Fruit fly (Drosophila melanogaster): ENCODE measurements around the gene Rox8.

Gene Rox8

DNA sequence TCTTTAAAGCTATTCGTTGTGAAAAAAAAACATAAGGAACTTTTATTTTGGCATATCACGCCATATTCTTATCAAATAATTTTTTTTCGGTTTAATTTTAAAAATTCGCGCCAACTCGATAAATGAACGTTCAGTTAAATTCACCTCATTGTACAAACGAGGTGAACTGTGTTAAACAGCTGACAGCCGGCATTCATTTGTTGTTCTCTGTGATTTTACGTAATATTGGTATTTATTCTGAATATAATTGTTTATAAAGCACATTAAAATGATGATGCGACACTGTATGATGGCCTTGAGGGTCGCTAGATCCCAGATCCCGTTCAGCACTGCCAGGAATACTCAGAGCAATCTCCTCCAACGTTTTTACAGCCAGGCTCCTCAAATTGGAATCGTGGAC is 6.2 kb upstream of the Rox8 start, which contains the start of gene CG6000:
Gene CG6000 (plus strand): TSS at position 165 of the 400 bp plus-strand sequence.
- TF ChIP-seq CG1621 (tag; optimal IDR thresholded peaks at IDR 0.05) (no peak), CG16779 (tag; optimal IDR thresholded peaks at IDR 0.05) (no peak), lz (GFP tag; optimal IDR thresholded peaks at IDR 0.05) (no peak), OdsH (GFP tag; optimal IDR thresholded peaks at IDR 0.05) (no peak), topi (GFP tag; optimal IDR thresholded peaks at IDR 0.05) (no peak), CG31627 (GFP tag; optimal IDR thresholded peaks at IDR 0.05) (no peak), CG6808 (GFP tag; optimal IDR thresholded peaks at IDR 0.05) (no peak), Met (GFP tag; optimal IDR thresholded peaks at IDR 0.05) (no peak), CG6163 (GFP tag; IDR thresholded peaks at IDR 0.05) (no peak), spab (GFP tag; optimal IDR thresholded peaks at IDR 0.05) (no peak), net (GFP tag; optimal IDR thresholded peaks at IDR 0.05) (no peak), Hr4 (GFP tag; optimal IDR thresholded peaks at IDR 0.05) (no peak)

DNA sequence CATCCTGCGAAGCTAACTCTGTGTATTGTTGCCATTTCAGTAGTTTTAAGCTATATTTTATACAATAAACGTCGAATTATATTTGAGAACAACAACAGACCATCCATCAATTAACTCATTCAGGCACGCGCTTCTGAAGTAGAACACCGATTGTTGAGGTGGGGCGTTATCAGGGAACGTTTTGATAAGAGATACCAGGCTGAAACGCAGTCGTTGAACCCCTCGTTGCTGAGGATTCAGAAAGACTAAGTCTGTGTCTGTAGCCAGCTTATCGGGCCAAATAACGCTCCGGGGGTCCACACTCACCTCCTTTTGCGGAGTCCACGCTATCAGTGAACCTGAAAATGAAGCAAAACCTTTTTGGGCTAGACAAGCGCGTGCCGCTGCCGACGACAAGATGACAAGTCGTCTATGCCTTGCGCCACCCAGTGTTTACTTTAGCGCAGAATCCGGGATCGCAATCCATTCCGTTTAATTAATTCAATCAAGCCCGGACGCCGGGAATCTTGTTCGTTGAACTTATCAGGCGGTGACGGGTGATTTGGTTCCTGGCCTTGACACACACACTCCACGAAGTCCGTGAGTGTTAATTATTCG is 5.5 kb upstream of the Rox8 start:
- peak; percentile 99 for TF ChIP-seq svp (GFP tag)
- no peak for TF ChIP-seq Blimp-1 (GFP tag; optimal IDR thresholded peaks at IDR 0.05)
- no peak for TF ChIP-seq Hr4 (GFP tag; optimal IDR thresholded peaks at IDR 0.05)
- peak; percentile 55 for TF ChIP-seq Eip93F (GFP tag; optimal IDR thresholded peaks at IDR 0.05)
- TF ChIP-seq Sox14 (GFP tag; optimal IDR thresholded peaks at IDR 0.05) = no peak
- peak; percentile 55 for TF ChIP-seq vri (GFP tag; optimal IDR thresholded peaks at IDR 0.05)
- TF ChIP-seq dsx (GFP tag; optimal IDR thresholded peaks at IDR 0.05; ENCODE audit: poor library complexity, severe bottlenecking) = no peak
- no peak for TF ChIP-seq eg (GFP tag; IDR thresholded peaks at IDR 0.05)

DNA sequence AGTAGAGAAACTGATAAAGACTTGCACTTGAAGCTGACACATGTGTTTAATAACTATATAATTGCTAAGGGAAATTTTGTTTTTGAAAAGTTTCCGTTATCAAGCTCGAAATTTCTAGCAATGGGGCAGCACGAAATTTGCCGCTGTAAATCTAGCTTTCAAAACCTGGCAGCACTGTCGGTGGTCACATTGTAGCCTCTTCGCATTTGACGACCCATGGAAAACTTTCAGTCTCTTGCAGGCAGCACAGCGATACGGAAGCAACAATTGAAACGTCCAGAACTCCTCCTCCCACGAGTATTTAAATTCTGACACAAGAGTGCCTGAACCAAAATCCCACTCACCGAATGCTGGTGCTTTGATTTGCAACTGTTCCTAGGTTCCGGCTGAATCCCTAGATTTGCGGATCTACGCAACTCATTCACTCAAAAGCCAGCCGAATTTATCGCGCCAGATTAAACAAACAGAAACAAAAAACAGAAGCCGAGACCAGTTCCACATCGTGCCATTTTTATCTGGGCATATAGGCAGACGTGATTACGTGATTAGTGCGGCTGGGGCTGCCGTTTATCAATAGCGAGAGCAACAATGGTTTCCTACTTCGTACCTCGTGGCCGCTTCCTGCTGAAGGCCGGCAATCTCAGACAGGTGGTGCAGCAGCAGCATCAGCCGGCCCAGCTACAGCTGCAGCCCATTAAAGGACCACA is 3.5 kb upstream of the Rox8 start:
- TF ChIP-seq CG8119 (GFP tag; IDR thresholded peaks at IDR 0.05) (0 out of 3 replicates have a peak, but pooled peaks have one; percentile 21), vri (GFP tag; optimal IDR thresholded peaks at IDR 0.05) (peak; percentile 22), CG6163 (GFP tag; IDR thresholded peaks at IDR 0.05) (peak; percentile 52; the same call in 2 of the 3 replicates), eg (GFP tag; IDR thresholded peaks at IDR 0.05) (peak; percentile 36; the same call in 1 of the 3 replicates), CG7368 (GFP tag; optimal IDR thresholded peaks at IDR 0.05) (no peak), ss (GFP tag; optimal IDR thresholded peaks at IDR 0.05) (peak in 1 of 2 experiments; percentile 47), CG6808 (GFP tag; optimal IDR thresholded peaks at IDR 0.05) (peak; percentile 65), dsx (GFP tag; optimal IDR thresholded peaks at IDR 0.05; ENCODE audit: poor library complexity, severe bottlenecking) (peak; percentile 77), fkh (GFP tag; optimal IDR thresholded peaks at IDR 0.05) (peak; percentile 24), CG10631 (GFP tag; optimal IDR thresholded peaks at IDR 0.05) (no peak), svp (GFP tag) (peak; percentile 88)

DNA sequence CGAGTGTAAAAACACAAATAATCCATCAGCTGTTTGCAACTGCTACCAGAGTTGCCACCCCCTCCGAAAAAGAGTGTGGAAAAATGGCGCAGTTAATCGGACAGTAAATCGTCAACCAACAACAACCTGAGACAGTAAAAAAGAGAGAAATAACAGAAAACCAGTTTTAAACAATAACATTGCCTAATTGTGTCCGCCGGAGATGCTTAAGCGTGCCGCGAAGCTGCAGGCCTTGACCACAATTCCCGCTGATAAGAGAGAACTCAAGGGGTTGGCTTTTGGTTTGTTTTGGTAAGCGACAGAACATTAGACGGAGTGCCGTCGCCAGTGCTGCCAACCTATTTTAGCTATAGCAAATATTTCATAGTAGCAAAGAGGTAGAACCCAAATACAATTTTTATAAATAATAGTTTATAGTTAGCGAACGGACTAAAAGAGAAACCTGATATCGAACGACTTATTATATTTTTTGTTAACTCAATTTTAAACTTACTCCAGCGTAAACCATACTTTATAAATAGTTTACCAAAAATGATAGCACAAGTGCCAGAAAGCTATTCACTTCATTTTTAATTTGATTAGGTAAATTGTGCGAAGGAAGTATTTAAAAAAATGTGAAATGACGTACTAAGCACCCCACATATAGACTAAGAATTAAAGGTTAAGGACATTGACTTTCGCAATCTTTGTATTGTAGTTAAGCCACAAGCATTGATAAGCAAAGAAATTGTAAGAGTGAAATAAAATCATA is 2.8 kb upstream of the Rox8 start, which contains the start of the genes Atg6 and Pisd:
Gene Atg6 (minus strand): TSS at position 93 of the 751 bp plus-strand sequence.
Gene Pisd (plus strand): TSS at position 94 of the 751 bp plus-strand sequence.
- TF ChIP-seq CG16779 (tag; optimal IDR thresholded peaks at IDR 0.05) = no peak
- TF ChIP-seq ss (GFP tag; optimal IDR thresholded peaks at IDR 0.05) = peak in 1 of 2 experiments; percentile 31
- peak; percentile 60 for TF ChIP-seq Eip78C (GFP tag)
- peak; percentile 68 for TF ChIP-seq CG1621 (tag; optimal IDR thresholded peaks at IDR 0.05)
- no peak for TF ChIP-seq CG34406 (GFP tag; optimal IDR thresholded peaks at IDR 0.05)
- TF ChIP-seq CG3032 (tag; optimal IDR thresholded peaks at IDR 0.05) = no peak
- TF ChIP-seq CG3919 (GFP tag; optimal IDR thresholded peaks at IDR 0.05) = peak; percentile 0
- no peak for TF ChIP-seq CG6276 (GFP tag; optimal IDR thresholded peaks at IDR 0.05)
- peak; percentile 50 for TF ChIP-seq CG6808 (GFP tag; optimal IDR thresholded peaks at IDR 0.05)
- TF ChIP-seq CG11294 (GFP tag; IDR thresholded peaks at IDR 0.05) = no peak
- peak; percentile 11 for TF ChIP-seq Eip75B (GFP tag; optimal IDR thresholded peaks at IDR 0.05)
- no peak for TF ChIP-seq Hr38 (GFP tag; optimal IDR thresholded peaks at IDR 0.05)
- TF ChIP-seq achi (GFP tag; optimal IDR thresholded peaks at IDR 0.05) = peak; percentile 7
- TF ChIP-seq CG6792 (GFP tag; optimal IDR thresholded peaks at IDR 0.05) = no peak
- TF ChIP-seq CG11902 (GFP tag; optimal IDR thresholded peaks at IDR 0.05) = no peak
- no peak for TF ChIP-seq CG8632 (GFP tag; optimal IDR thresholded peaks at IDR 0.05)
- peak; percentile 65 for TF ChIP-seq fkh (GFP tag; optimal IDR thresholded peaks at IDR 0.05)
- TF ChIP-seq Sox102F (GFP tag; optimal IDR thresholded peaks at IDR 0.05) = no peak
- peak; percentile 15 for TF ChIP-seq CG31627 (GFP tag; optimal IDR thresholded peaks at IDR 0.05)
- no peak for TF ChIP-seq lz (GFP tag; optimal IDR thresholded peaks at IDR 0.05)
- TF ChIP-seq Sox14 (GFP tag; optimal IDR thresholded peaks at IDR 0.05) = peak; percentile 32
- TF ChIP-seq CG10631 (GFP tag; optimal IDR thresholded peaks at IDR 0.05) = peak; percentile 11
- peak; percentile 9; the same call in 1 of the 2 replicates for TF ChIP-seq CG15336 (GFP tag; IDR thresholded peaks at IDR 0.05)
- peak; percentile 14 for TF ChIP-seq cyc (GFP tag; optimal IDR thresholded peaks at IDR 0.05)
- TF ChIP-seq dsx (GFP tag; optimal IDR thresholded peaks at IDR 0.05; ENCODE audit: poor library complexity, severe bottlenecking) = peak; percentile 63
- peak; percentile 20 for TF ChIP-seq Hr39 (GFP tag; optimal IDR thresholded peaks at IDR 0.05)

All from whole organism, prepupa.